Worm (Caenorhabditis elegans): ENCODE results near the gene pqn-89.

The pqn-89 gene

DNA sequence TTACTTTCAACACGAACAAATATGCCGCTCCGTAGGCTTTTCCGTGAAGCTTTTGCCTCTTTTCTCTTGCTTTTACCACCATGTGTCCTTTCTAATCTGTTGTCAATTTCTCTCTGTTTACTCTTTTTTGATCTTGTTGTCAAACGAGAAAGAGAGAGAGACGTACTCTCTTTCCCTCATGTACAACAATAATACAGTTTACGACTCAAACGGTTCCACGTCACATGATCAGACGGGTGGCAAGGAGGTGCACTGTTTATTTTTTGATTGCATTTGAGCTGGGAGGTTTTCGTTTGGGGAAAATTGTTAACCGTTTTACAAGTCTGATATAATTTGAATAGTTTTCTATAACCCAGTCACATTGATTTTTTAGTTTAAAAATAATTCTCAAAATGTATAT, 5.7 kb upstream of the pqn-89 start (continued):
- no peak for TF ChIP-seq ces-1 (GFP tag; optimal IDR thresholded peaks at IDR 0.05)
- no peak for TF ChIP-seq aha-1 (tag; optimal IDR thresholded peaks at IDR 0.05)
- no peak for TF ChIP-seq ets-5 (GFP tag; IDR thresholded peaks at IDR 0.05)
- TF ChIP-seq snpc-4 (tag; optimal IDR thresholded peaks at IDR 0.05): no peak
- no peak for TF ChIP-seq mef-2 (tag; optimal IDR thresholded peaks at IDR 0.05)
- TF ChIP-seq pqm-1 (tag; optimal IDR thresholded peaks at IDR 0.05): no peak
- TF ChIP-seq ztf-4 (tag; optimal IDR thresholded peaks at IDR 0.05): no peak
- no peak for TF ChIP-seq mep-1 (tag; optimal IDR thresholded peaks at IDR 0.05)
- TF ChIP-seq nhr-12 (tag; optimal IDR thresholded peaks at IDR 0.05): no peak
- no peak for TF ChIP-seq C16A3.4 (tag; optimal IDR thresholded peaks at IDR 0.05)
- no peak for TF ChIP-seq efl-3 (GFP tag; optimal IDR thresholded peaks at IDR 0.05)
- TF ChIP-seq C04F5.9 (tag; optimal IDR thresholded peaks at IDR 0.05): no peak
- peak; percentile 51 for TF ChIP-seq nhr-71 (tag; optimal IDR thresholded peaks at IDR 0.05)
- TF ChIP-seq nhr-76 (tag; optimal IDR thresholded peaks at IDR 0.05): no peak
- no peak for TF ChIP-seq lin-39 (tag; optimal IDR thresholded peaks at IDR 0.05)
- no peak for TF ChIP-seq unc-30 (tag; optimal IDR thresholded peaks at IDR 0.05)
- no peak for TF ChIP-seq skn-1 (tag; optimal IDR thresholded peaks at IDR 0.05)
- TF ChIP-seq swsn-7 (tag; optimal IDR thresholded peaks at IDR 0.05): peak; percentile 20
- TF ChIP-seq snu-23 (GFP tag; optimal IDR thresholded peaks at IDR 0.05): no peak
- peak in 1 of 2 experiments; percentile 62 for TF ChIP-seq mdl-1 (tag; optimal IDR thresholded peaks at IDR 0.05)
- no peak for TF ChIP-seq pag-3 (tag; optimal IDR thresholded peaks at IDR 0.05; ENCODE audit: borderline replicate concordance, insufficient read depth)
- no peak for TF ChIP-seq unc-130 (tag; optimal IDR thresholded peaks at IDR 0.05)
- no peak for TF ChIP-seq hlh-17 (GFP tag; optimal IDR thresholded peaks at IDR 0.05; ENCODE audit: borderline replicate concordance)
- TF ChIP-seq sox-4 (tag; optimal IDR thresholded peaks at IDR 0.05): no peak
- TF ChIP-seq lsy-2 (tag; optimal IDR thresholded peaks at IDR 0.05): peak in 1 of 2 experiments; percentile 37
- no peak for TF ChIP-seq elt-3 (tag; optimal IDR thresholded peaks at IDR 0.05)
- TF ChIP-seq nhr-19 (GFP tag; conservative IDR thresholded peaks at IDR 0.05): no peak
- TF ChIP-seq mab-9 (GFP tag; IDR thresholded peaks at IDR 0.05): no peak
- TF ChIP-seq alr-1 (tag; optimal IDR thresholded peaks at IDR 0.05; ENCODE audit: borderline replicate concordance): no peak
- TF ChIP-seq hpl-2 (GFP tag; optimal IDR thresholded peaks at IDR 0.05): no peak
- no peak for TF ChIP-seq grh-1 (GFP tag; IDR thresholded peaks at IDR 0.05)

DNA sequence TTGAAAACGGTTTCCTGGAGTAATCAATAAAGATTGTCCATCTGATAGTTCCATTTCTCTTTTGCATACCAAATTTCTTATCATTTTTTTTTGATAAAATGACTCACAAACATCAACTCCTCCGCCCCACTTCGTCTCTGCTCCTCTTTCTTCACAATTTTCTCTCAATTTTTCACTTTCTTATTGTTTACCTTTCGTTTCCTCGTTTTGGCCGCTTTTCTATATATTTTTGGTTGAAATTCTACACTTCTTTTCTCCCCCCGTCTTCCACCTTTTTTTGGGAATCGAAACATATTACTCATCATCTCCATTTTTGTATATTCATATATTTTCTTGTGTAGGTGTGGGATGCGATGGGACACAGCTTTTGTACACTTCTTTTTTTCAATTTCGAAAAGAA, 3.8 kb upstream of the pqn-89 start:
- TF ChIP-seq sptf-1 (tag; optimal IDR thresholded peaks at IDR 0.05): no peak
- TF ChIP-seq elt-2 (tag; optimal IDR thresholded peaks at IDR 0.05): peak; percentile 54
- TF ChIP-seq irx-1 (tag; optimal IDR thresholded peaks at IDR 0.05): no peak
- no peak for TF ChIP-seq lin-14 (GFP tag; optimal IDR thresholded peaks at IDR 0.05)
- TF ChIP-seq hlh-4 (tag; optimal IDR thresholded peaks at IDR 0.05): no peak
- no peak for TF ChIP-seq efl-1 (optimal IDR thresholded peaks at IDR 0.05)
- peak in 1 of 2 experiments; percentile 86 for TF ChIP-seq efl-1 (GFP tag; optimal IDR thresholded peaks at IDR 0.05 in 1 of 2)
- TF ChIP-seq nhr-90 (tag; optimal IDR thresholded peaks at IDR 0.05; ENCODE audit: poor library complexity): peak; percentile 8
- TF ChIP-seq mab-9 (GFP tag; IDR thresholded peaks at IDR 0.05): no peak

DNA sequence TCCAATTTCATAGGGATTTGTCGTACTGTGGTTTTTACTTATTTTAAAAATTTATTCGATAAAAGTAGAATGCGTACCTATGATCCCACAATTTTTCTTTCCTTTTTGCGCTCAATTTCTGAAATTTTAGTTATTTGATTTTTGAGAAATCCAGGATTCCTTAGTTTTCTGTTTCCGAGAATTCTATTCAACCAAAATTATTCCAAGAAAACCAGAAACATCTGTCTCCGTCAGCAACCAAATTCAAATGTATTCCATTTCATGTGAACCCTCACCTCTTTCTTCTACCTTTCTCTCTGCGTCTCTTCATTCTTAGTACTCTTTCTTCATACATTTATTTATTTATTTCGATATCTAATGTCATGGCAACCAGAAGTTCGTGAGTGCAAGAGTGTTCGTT, 5.2 kb downstream of the pqn-89 start:
- peak; percentile 91 for TF ChIP-seq hlh-4 (tag; optimal IDR thresholded peaks at IDR 0.05)
- no peak for TF ChIP-seq lsy-2 (tag; optimal IDR thresholded peaks at IDR 0.05)
- TF ChIP-seq swsn-7 (tag; optimal IDR thresholded peaks at IDR 0.05): peak; percentile 0
- TF ChIP-seq hpl-2 (GFP tag; optimal IDR thresholded peaks at IDR 0.05): no peak
- no peak for TF ChIP-seq hlh-17 (GFP tag; optimal IDR thresholded peaks at IDR 0.05; ENCODE audit: borderline replicate concordance)
- TF ChIP-seq zag-1 (tag; optimal IDR thresholded peaks at IDR 0.05): no peak
- TF ChIP-seq nhr-47 (tag; optimal IDR thresholded peaks at IDR 0.05): peak; percentile 64
- TF ChIP-seq nhr-71 (tag; optimal IDR thresholded peaks at IDR 0.05): peak; percentile 60
- peak; percentile 61 for TF ChIP-seq fkh-8 (tag; optimal IDR thresholded peaks at IDR 0.05)

Data from whole organism, L1 larva.